Fruit fly (Drosophila melanogaster): Measurements from ENCODE around the gene Actn3.
"Not testable (repeated sequence)": the region's sequence is repeated elsewhere in the genome, so short reads cannot be mapped to it uniquely, and the experiment has no call there.

The Actn3 gene

DNA sequence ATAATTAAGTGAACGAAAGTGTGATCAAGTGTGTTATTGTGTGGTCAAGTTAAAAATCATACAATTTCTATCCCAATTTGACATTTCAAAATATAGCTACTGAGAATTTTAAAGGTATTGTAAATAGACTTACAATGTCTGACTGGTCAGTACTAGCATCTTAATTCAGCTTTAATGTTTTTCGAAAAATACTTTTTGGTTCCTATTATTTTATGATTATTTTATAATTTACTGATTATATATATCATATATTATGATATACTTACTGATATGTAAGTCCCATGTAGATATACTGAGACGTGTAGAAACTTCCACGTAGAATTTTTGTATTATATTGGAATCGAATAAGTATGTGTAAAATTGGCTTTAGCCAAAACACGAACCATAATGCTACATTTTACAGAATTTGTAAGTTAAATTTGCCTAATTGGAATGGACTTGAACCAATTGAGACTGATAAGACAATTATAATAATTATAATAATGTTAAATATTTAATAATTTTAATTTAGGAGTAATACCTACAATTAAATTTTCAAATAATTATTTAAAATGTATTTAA is at the start of gene Actn3:
Actn3 (minus strand) TSS at position 51 of the 561 bp plus-strand sequence.
- no peak for TF ChIP-seq noc (tag; optimal IDR thresholded peaks at IDR 0.05)

- TF ChIP-seq noc (tag; optimal IDR thresholded peaks at IDR 0.05), result no peak
These were observed 43.4 kb upstream of the Actn3 start, which contains the start of gene Adsl for dm6 chr3R:17020956-17021355. Gene Adsl (minus strand): TSS chr3R:17021120.

dm6 chr3R:17018902-17019527 is 41.4 kb upstream of the Actn3 start:
- no peak for TF ChIP-seq noc (tag; optimal IDR thresholded peaks at IDR 0.05)

dm6 chr3R:17016193-17016592 is 38.6 kb upstream of the Actn3 start:
- no peak for TF ChIP-seq noc (tag; optimal IDR thresholded peaks at IDR 0.05)

DNA sequence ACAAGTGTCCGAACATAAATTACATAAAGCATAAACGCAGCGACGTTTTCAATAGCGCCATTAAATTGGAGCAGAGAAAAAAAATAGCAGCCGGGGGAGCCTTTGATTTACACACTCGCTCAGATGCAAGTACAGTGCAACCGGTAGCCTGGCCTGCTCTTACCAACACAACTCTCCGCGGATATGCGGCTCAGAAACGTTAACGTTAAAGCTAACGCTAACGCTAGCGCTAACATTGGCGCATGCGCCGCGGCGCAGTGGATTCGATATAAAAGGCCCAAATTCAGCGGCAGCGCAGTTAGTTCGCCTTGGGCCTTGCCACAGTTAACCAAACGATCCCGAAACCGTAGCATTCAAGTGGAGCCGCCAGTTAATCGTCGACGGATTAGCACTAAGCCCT is 36.7 kb upstream of the Actn3 start, which contains the start of gene Pxd:
Pxd (plus strand) TSS at position 301 of the 400 bp plus-strand sequence.
- TF ChIP-seq noc (tag; optimal IDR thresholded peaks at IDR 0.05), result no peak

DNA sequence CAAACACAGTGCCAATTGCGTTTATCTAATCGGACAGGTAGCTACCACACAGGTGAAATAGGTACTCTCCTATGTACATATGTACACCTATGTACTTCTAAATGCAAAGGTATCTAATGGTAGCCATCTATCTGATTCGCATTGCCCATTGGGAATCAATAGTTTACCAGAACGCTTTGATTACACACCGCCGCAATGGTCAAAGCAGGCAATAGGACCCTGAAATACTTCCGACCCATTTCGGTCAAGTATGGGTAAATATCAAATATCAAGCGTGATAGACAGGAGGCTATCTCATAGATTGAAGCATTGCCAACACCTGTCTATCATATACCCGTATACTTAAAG is 31.1 kb upstream of the Actn3 start:
- TF ChIP-seq noc (tag; optimal IDR thresholded peaks at IDR 0.05), result no peak

dm6 chr3R:17008018-17008674 is 30.6 kb upstream of the Actn3 start, which contains the start of gene CG8907:
Gene CG8907 (plus strand): TSS chr3R:17008269.
- peak; percentile 38 for TF ChIP-seq noc (tag; optimal IDR thresholded peaks at IDR 0.05)

DNA sequence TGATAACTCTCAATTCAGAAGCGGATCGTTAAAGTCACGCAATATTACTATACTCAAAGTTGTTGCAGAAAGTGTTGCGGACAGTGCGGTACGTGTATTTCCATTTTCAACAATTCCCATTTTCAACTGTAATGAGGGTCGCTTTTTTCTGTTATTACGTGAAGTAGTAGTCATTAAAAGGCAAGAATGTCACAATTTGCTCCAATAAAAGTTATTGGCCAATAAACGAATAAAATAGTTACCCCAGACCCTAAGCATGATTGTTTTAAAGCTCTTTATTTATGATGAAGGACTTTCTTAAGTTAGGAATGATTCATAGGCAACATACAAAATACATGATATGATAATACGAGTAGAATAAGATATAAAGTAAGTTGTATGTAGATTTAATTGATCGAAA is 29.7 kb upstream of the Actn3 start:
- no peak for TF ChIP-seq noc (tag; optimal IDR thresholded peaks at IDR 0.05)

- TF ChIP-seq noc (tag; optimal IDR thresholded peaks at IDR 0.05), result no peak
These were observed 25.9 kb upstream of the Actn3 start for dm6 chr3R:17003468-17003867.

DNA sequence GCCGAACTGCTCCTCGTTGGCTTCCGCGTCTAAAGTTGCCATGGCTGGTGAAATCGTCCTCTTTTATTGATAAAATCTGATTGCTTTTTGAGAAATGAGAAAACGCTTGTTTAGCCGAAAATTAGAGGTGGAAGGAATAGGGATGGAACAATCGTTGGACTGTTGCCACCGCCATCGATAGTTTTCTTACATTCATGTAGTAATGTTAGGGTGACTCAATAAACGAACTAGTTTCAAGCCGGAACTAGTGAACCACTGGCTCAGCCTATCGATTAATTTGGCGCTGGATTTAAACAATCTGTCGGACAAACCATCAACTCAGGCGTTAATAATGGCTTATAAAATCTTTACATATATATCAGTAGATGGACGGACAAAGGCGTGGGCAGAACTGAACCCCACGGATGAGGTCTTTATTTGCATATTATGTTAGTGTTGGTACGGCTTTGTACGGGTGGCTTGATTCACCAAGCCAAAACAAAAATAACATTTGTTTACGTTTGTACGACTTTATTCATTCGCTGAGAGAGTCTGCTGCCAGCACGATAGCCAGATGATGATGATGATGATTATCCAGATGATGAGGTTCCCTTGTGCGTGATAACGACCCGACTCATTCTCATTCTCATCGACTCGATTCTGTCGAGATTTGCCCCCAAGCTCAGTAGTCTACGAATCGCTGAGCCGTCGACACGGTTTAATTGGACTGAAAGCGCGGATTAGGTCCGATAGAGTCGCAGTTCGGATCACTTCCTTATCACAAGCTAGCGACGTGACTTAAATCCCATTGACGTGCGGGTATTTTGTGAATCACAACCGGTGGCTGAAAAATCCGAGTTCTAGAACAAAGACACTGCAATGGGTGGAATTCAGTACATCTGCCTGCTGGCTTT is 24.9 kb upstream of the Actn3 start, which contains the start of the genes Sf3a1 and Irc:
Sf3a1 (minus strand) TSS at position 138 of the 893 bp plus-strand sequence.
Irc (plus strand) TSS at position 658 of the 893 bp plus-strand sequence.
- TF ChIP-seq noc (tag; optimal IDR thresholded peaks at IDR 0.05), result no peak

DNA sequence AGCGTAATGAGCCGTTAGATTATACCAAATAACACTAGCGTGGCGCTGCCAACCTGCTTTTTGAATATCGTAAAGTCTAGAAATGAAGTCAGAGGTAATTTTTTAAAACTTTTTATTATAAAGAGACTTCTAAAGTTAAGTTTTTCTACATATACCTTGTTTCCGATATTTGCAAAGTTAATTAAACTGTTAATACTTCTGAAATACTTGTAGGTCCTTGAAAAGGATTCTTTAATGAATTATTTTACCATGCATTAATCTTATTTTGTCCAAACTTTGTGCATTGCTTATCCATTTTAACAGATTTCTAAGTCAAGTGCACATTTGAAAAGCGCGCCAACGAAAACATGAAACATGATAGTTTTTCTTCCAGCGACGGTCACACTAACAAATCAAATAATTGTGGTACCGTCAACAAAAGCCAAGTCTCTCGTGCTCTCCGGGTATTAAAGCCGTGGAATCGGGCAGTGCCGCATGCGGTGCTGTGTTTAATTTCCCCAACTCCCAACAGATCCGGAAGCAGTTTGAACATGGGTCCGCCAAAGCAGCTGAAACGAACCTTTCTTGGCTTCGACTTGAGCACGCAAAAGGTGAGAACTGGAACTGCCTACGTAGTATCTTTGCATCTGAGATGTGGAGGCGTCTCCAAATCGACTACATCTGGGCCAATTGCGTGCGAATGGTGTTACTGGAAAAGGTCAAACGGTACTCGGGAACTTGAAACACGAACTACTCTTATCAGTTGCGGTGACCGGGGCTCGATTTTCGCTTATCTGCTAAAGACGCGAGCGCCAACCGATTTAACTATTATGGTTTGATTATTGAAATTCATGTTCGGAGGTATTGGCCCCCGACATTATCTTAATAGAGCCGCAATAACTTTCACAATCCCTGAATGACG is 18.7 kb upstream of the Actn3 start, which contains the start of the genes EMC2A and CG3534:
EMC2A (minus strand) TSS at position 13 of the 901 bp plus-strand sequence.
CG3534 (plus strand) TSS at position 388 of the 901 bp plus-strand sequence.
- no peak for TF ChIP-seq noc (tag; optimal IDR thresholded peaks at IDR 0.05)

dm6 chr3R:16992716-16993115 is 15.1 kb upstream of the Actn3 start, which contains the start of gene CG31274:
Gene CG31274 (plus strand): TSS chr3R:16993016.
- TF ChIP-seq noc (tag; optimal IDR thresholded peaks at IDR 0.05), result not testable (repeated sequence)

- no peak for TF ChIP-seq noc (tag; optimal IDR thresholded peaks at IDR 0.05)
These were observed 14.2 kb upstream of the Actn3 start, which contains the start of gene EMC2B for dm6 chr3R:16991781-16992180. Gene EMC2B (minus strand): TSS chr3R:16991878.

DNA sequence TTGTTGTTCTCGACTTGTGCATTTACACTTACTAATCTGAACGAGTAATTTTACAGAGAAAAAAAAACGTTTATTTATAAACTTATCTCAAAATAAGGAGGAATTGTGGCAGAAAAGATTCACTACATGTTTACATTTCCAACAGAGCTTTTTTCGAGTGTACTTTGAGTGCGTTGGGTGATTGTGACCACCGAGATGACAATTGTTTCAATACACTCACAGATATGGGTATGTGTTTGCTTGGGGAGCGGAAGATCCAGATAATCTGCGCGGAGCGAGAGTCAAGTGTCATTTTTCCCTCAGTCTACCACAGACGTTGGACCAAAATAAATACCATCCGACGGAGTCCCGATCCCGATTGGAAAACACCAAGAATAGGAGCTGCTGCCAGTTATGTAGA is 10.9 kb upstream of the Actn3 start, which contains the start of gene MESK4:
MESK4 (plus strand) TSS at position 301 of the 400 bp plus-strand sequence.
- not testable (repeated sequence) for TF ChIP-seq noc (tag; optimal IDR thresholded peaks at IDR 0.05)

Data from whole organism, larva.